Fruit fly (Drosophila melanogaster) whole organism, adult: ENCODE measurements around the gene CG14817.
A peak's percentile ranks its signal among the peaks of the same experiment; 100 is the strongest.

Experiments
- CG11617 ChIP-seq: fragments of 200-800 bp; sonication (Bioruptor generic); optimal IDR thresholded peaks from 2 replicates; lab custom pipeline; 2017; ENCODE audit warnings: mild to moderate bottlenecking, missing biosample characterization, missing genetic modification reagents, missing genetic modification characterization
- CG12768 ChIP-seq: fragments of 200-800 bp; sonication (Bioruptor generic); optimal IDR thresholded peaks from 2 replicates; lab custom pipeline; 2017; ENCODE audit warnings: missing biosample characterization, missing genetic modification characterization, mild to moderate bottlenecking, moderate library complexity, missing genetic modification reagents
- CG14711 ChIP-seq: fragments of 200-800 bp; sonication (Bioruptor generic); optimal IDR thresholded peaks from 2 replicates; lab custom pipeline; 2018; ENCODE audit warnings: missing biosample characterization, mild to moderate bottlenecking, missing genetic modification characterization, moderate library complexity
- CG1620 ChIP-seq: fragments of 200-800 bp; sonication (Bioruptor generic); optimal IDR thresholded peaks from 2 replicates; lab custom pipeline; 2016; ENCODE audit warnings: missing biosample characterization, missing genetic modification characterization
- CG33017 ChIP-seq: fragments of 200-800 bp; sonication (Bioruptor generic); optimal IDR thresholded peaks from 2 replicates; lab custom pipeline; 2018; ENCODE audit warnings: missing biosample characterization, mild to moderate bottlenecking, missing genetic modification characterization, moderate library complexity
- CG5204 ChIP-seq: fragments of 200-800 bp; sonication (Bioruptor generic); optimal IDR thresholded peaks from 2 replicates; lab custom pipeline; 2016; ENCODE audit warnings: missing biosample characterization, missing genetic modification characterization
- CG7045 ChIP-seq: fragments of 200-800 bp; sonication (Bioruptor generic); optimal IDR thresholded peaks from 2 replicates; lab custom pipeline; 2017; ENCODE audit warnings: missing biosample characterization, mild to moderate bottlenecking, missing genetic modification characterization
- CG7101 ChIP-seq: fragments of 200-800 bp; sonication (Bioruptor generic); optimal IDR thresholded peaks from 2 replicates; lab custom pipeline; 2018; ENCODE audit warnings: missing biosample characterization, mild to moderate bottlenecking, missing genetic modification characterization, moderate library complexity
- Clk ChIP-seq: fragments of 200-800 bp; sonication (Bioruptor generic); optimal IDR thresholded peaks from 2 replicates; lab custom pipeline; 2017; ENCODE audit warnings: missing biosample characterization, missing genetic modification characterization
- Crg-1 ChIP-seq: fragments of 200-800 bp; sonication (Bioruptor generic); optimal IDR thresholded peaks from 2 replicates; lab custom pipeline; 2016; ENCODE audit warnings: missing biosample characterization, missing genetic modification characterization
- Hr96 ChIP-seq: fragments of 200-800 bp; sonication (Bioruptor generic); optimal IDR thresholded peaks from 2 replicates; lab custom pipeline; 2016; ENCODE audit warnings: missing biosample characterization, missing genetic modification characterization
- Mnt ChIP-seq: fragments of 200-800 bp; sonication (Bioruptor generic); optimal IDR thresholded peaks from 2 replicates; lab custom pipeline; 2016; ENCODE audit warnings: missing biosample characterization, mild to moderate bottlenecking, missing genetic modification characterization
- bab1 ChIP-seq: fragments of 200-800 bp; sonication (Bioruptor generic); optimal IDR thresholded peaks from 3 replicates; lab custom pipeline; 2019; ENCODE audit warnings: missing biosample characterization, mild to moderate bottlenecking, missing genetic modification characterization, moderate library complexity
- cic ChIP-seq: fragments of 200-800 bp; sonication (Bioruptor generic); optimal IDR thresholded peaks from 2 replicates; lab custom pipeline; 2017; ENCODE audit warnings: missing biosample characterization, mild to moderate bottlenecking, missing genetic modification characterization, moderate library complexity
- cnc ChIP-seq, 2 experiments: fragments of >200 bp; optimal IDR thresholded peaks; 2 replicates each; lab custom pipeline; 2017
- kay ChIP-seq: fragments of 200-800 bp; sonication (Bioruptor generic); peaks from one replicate; lab custom pipeline; 2016; ENCODE audit warnings: missing biosample characterization, missing genetic modification characterization, borderline replicate concordance
- ovo ChIP-seq: fragments of 200-800 bp; sonication (Bioruptor generic); optimal IDR thresholded peaks from 2 replicates; lab custom pipeline; 2016; ENCODE audit warnings: missing biosample characterization, missing genetic modification characterization
- pad ChIP-seq: fragments of 200-800 bp; sonication (Bioruptor generic); optimal IDR thresholded peaks from 3 replicates; lab custom pipeline; 2017; ENCODE audit warnings: missing biosample characterization, missing genetic modification characterization, mild to moderate bottlenecking, moderate library complexity, missing genetic modification reagents
- tj ChIP-seq: fragments of 200-800 bp; sonication (Bioruptor generic); optimal IDR thresholded peaks from 3 replicates; lab custom pipeline; 2017; ENCODE audit warnings: missing biosample characterization, mild to moderate bottlenecking, missing genetic modification characterization, moderate library complexity
- toe ChIP-seq: fragments of 200-800 bp; sonication (Bioruptor generic); optimal IDR thresholded peaks from 2 replicates; lab custom pipeline; 2016; ENCODE audit warnings: missing biosample characterization, missing genetic modification characterization

Gene CG14817

dm6 chrX:1830396-1831218, 46.5 kb downstream of the CG14817 start:
- peak; percentile 63 for TF ChIP-seq toe (GFP tag; lab: Kevin White, UChicago)
- TF ChIP-seq Clk (GFP tag; lab: Kevin White, UChicago), result peak; percentile 43
- peak; percentile 86 for TF ChIP-seq Crg-1 (GFP tag; lab: Kevin White, UChicago)
- peak; percentile 89 for TF ChIP-seq pad
- TF ChIP-seq cic, result peak; percentile 69
- TF ChIP-seq CG1620, result peak; percentile 90
- TF ChIP-seq tj (GFP tag; lab: Kevin White, UChicago), result peak; percentile 85
- peak; percentile 75 for TF ChIP-seq CG7045
- TF ChIP-seq CG14711, result peak; percentile 94
- peak; percentile 96 for TF ChIP-seq kay (GFP tag; lab: Kevin White, UChicago)
- peak; percentile 97 for TF ChIP-seq bab1 (GFP tag; lab: Kevin White, UChicago)
- TF ChIP-seq Hr96 (GFP tag; lab: Kevin White, UChicago), result peak; percentile 93
- TF ChIP-seq Mnt (GFP tag; lab: Kevin White, UChicago), result peak; percentile 92
- peak; percentile 84 for TF ChIP-seq CG12768 (GFP tag; lab: Kevin White, UChicago)
- peak; percentile 85 for TF ChIP-seq CG33017 (tag; lab: Kevin White, UChicago)
- TF ChIP-seq cnc (optimal IDR thresholded peaks at IDR 0.05; lab: Kevin White, UChicago), result no peak
- peak; percentile 88 for TF ChIP-seq CG5204 (GFP tag; lab: Kevin White, UChicago)
- TF ChIP-seq CG11617 (GFP tag; lab: Kevin White, UChicago), result peak; percentile 98
- peak; percentile 90 for TF ChIP-seq ovo (GFP tag; lab: Kevin White, UChicago)
- peak; percentile 95 for TF ChIP-seq CG7101

dm6 chrX:1828097-1828496, 49.0 kb downstream of the CG14817 start:
- TF ChIP-seq CG1620 (no peak), Mnt (GFP tag; lab: Kevin White, UChicago) (peak; percentile 36)
